Worm (Caenorhabditis elegans) whole organism, early embryonic: Measurements from ENCODE around the gene kgb-2.
A peak's percentile ranks its signal among the peaks of the same experiment; 100 is the strongest.

Source experiments
- B0310.2 ChIP-seq: sonication (generic microtip); optimal IDR thresholded peaks from 2 replicates; lab custom pipeline; 2016; ENCODE audit warnings: mild to moderate bottlenecking, missing genetic modification characterization, missing compliant biosample characterization
- F13C5.2 ChIP-seq: sonication (generic microtip); optimal IDR thresholded peaks from 2 replicates; lab custom pipeline; 2017; ENCODE audit warnings: mild to moderate bottlenecking, missing genetic modification characterization, inconsistent platforms, missing compliant biosample characterization
- aly-1 ChIP-seq: sonication (generic microtip); optimal IDR thresholded peaks from 2 replicates; lab custom pipeline; 2016; ENCODE audit warnings: missing genetic modification characterization, missing compliant biosample characterization
- ama-1 ChIP-seq: fragments of 150-350 bp; optimal IDR thresholded peaks from 2 replicates; lab custom pipeline; 2014
- ceh-13 ChIP-seq: fragments of 200-800 bp; sonication (Bioruptor generic); optimal IDR thresholded peaks from 2 replicates; lab custom pipeline; 2018; ENCODE audit warnings: mild to moderate bottlenecking, missing genetic modification characterization, missing compliant biosample characterization
- ceh-36 ChIP-seq: sonication (generic microtip); optimal IDR thresholded peaks from 2 replicates; lab custom pipeline; 2016; ENCODE audit warnings: missing genetic modification characterization, inconsistent platforms, missing compliant biosample characterization
- ets-7 ChIP-seq: sonication (generic microtip); optimal IDR thresholded peaks from 2 replicates; lab custom pipeline; 2016; ENCODE audit warnings: missing genotype, missing genetic modification characterization, missing compliant biosample characterization
- flt-1 ChIP-seq: fragments of 200-800 bp; sonication (Bioruptor generic); IDR thresholded peaks from 2 replicates; pipeline ENCODE4 v1.3.6; 2022; ENCODE audit warnings: missing genetic modification characterization, missing compliant biosample characterization
- hmbx-1 ChIP-seq: sonication (generic microtip); optimal IDR thresholded peaks from 2 replicates; lab custom pipeline; 2016; ENCODE audit warnings: mild to moderate bottlenecking, missing genetic modification characterization, missing compliant biosample characterization
- hmg-4 ChIP-seq: fragments of 200-800 bp; sonication (Bioruptor generic); optimal IDR thresholded peaks from 2 replicates; lab custom pipeline; 2018; ENCODE audit warnings: mild to moderate bottlenecking, missing genetic modification characterization, missing compliant biosample characterization
- hnd-1 ChIP-seq: sonication (generic microtip); optimal IDR thresholded peaks from 2 replicates; lab custom pipeline; 2016; ENCODE audit warnings: missing genetic modification characterization, missing compliant biosample characterization
- pes-1 ChIP-seq: fragments of 200-800 bp; sonication (Bioruptor generic); IDR thresholded peaks from 2 replicates; pipeline ENCODE4 v1.3.6; 2022; ENCODE audit warnings: missing genetic modification reagents, missing genetic modification characterization, missing compliant biosample characterization
- scrt-1 ChIP-seq: fragments of 200-800 bp; sonication (Bioruptor generic); IDR thresholded peaks from 2 replicates; pipeline ENCODE4 v1.3.6; 2022; ENCODE audit warnings: missing genetic modification characterization, missing compliant biosample characterization
- sea-1 ChIP-seq: fragments of 200-800 bp; sonication (Bioruptor generic); conservative IDR thresholded peaks from 2 replicates; pipeline ENCODE4 v1.3.6; 2022; ENCODE audit warnings: missing genetic modification characterization, missing compliant biosample characterization
- tbx-11 ChIP-seq: fragments of 200-800 bp; sonication (Bioruptor generic); IDR thresholded peaks from 2 replicates; pipeline ENCODE4 v1.3.6; 2022; ENCODE audit warnings: missing genetic modification characterization, missing compliant biosample characterization
- tbx-37 ChIP-seq: fragments of 200-800 bp; sonication (Bioruptor generic); conservative IDR thresholded peaks from 2 replicates; pipeline ENCODE4 v1.3.6; 2022; ENCODE audit warnings: missing genetic modification reagents, missing genetic modification characterization, missing compliant biosample characterization
- tra-4 ChIP-seq: sonication (generic microtip); optimal IDR thresholded peaks from 2 replicates; lab custom pipeline; 2017; ENCODE audit warnings: missing genetic modification characterization, missing compliant biosample characterization

Gene kgb-2

DNA sequence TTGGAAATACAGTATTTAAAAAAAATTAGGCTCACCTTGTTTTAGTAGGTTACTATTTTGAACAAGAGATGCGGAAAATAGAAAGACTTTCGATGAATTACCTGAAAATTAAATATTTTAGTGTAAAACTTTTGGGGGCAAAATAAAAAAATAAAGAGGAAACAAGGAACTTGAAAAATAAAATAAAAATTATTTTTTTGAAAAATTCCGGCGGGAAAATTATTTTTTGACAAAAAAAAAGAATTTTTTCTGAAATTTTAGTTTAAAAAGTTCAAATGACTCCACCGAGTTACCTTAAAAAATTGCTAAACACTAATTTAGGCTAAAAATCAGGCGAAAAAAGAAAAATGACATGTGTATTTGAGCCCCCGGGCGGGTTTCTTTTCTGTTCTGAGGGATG is 18.0 kb downstream of the kgb-2 start, which contains the start of the genes cha-1 and unc-17:
Gene cha-1 (minus strand): TSS at position 101 of the 400 bp plus-strand sequence.
Gene unc-17 (minus strand): TSS at position 103 of the 400 bp plus-strand sequence.
- no peak for TF ChIP-seq ceh-13 (GFP tag; lab: Kevin White, UChicago)
- no peak for TF ChIP-seq F13C5.2
- TF ChIP-seq scrt-1 (GFP tag; lab: Robert Waterston, UW): no peak
- TF ChIP-seq ceh-36 (tag; lab: Kevin White, UChicago): no peak

- TF ChIP-seq flt-1 (GFP tag; lab: Robert Waterston, UW) (no peak), hmg-4 (GFP tag; lab: Kevin White, UChicago) (no peak), tra-4 (tag; lab: Kevin White, UChicago) (no peak), tbx-37 (GFP tag; lab: Robert Waterston, UW) (no peak), hmbx-1 (tag; lab: Kevin White, UChicago) (no peak), ceh-13 (GFP tag; lab: Kevin White, UChicago) (no peak), aly-1 (tag; lab: Kevin White, UChicago) (no peak), tbx-11 (GFP tag; lab: Robert Waterston, UW) (no peak), B0310.2 (tag; lab: Kevin White, UChicago) (no peak), pes-1 (GFP tag; lab: Robert Waterston, UW) (no peak), F13C5.2 (no peak), scrt-1 (GFP tag; lab: Robert Waterston, UW) (no peak), hnd-1 (tag; lab: Kevin White, UChicago) (no peak), sea-1 (GFP tag; lab: Robert Waterston, UW) (no peak), ets-7 (tag; lab: Kevin White, UChicago) (no peak), ceh-36 (tag; lab: Kevin White, UChicago) (no peak), ama-1 (lab: Kevin White, UChicago) (no peak)
Measured at ce11 chrIV:3626447-3626846, 19.9 kb downstream of the kgb-2 start.

ce11 chrIV:3628896-3629641 is 22.5 kb downstream of the kgb-2 start:
- no peak for TF ChIP-seq scrt-1 (GFP tag; lab: Robert Waterston, UW)
- TF ChIP-seq flt-1 (GFP tag; lab: Robert Waterston, UW): no peak
- no peak for TF ChIP-seq hnd-1 (tag; lab: Kevin White, UChicago)
- TF ChIP-seq tbx-37 (GFP tag; lab: Robert Waterston, UW): no peak
- TF ChIP-seq tbx-11 (GFP tag; lab: Robert Waterston, UW): no peak
- TF ChIP-seq ceh-13 (GFP tag; lab: Kevin White, UChicago): no peak
- no peak for TF ChIP-seq tra-4 (tag; lab: Kevin White, UChicago)
- no peak for TF ChIP-seq F13C5.2
- no peak for TF ChIP-seq sea-1 (GFP tag; lab: Robert Waterston, UW)
- TF ChIP-seq hmbx-1 (tag; lab: Kevin White, UChicago): no peak
- no peak for TF ChIP-seq B0310.2 (tag; lab: Kevin White, UChicago)
- TF ChIP-seq aly-1 (tag; lab: Kevin White, UChicago): no peak
- TF ChIP-seq pes-1 (GFP tag; lab: Robert Waterston, UW): no peak
- TF ChIP-seq ama-1 (lab: Kevin White, UChicago): no peak
- TF ChIP-seq ets-7 (tag; lab: Kevin White, UChicago): no peak
- no peak for TF ChIP-seq ceh-36 (tag; lab: Kevin White, UChicago)
- no peak for TF ChIP-seq hmg-4 (GFP tag; lab: Kevin White, UChicago)

ce11 chrIV:3632475-3632874 is 25.9 kb downstream of the kgb-2 start:
- TF ChIP-seq flt-1 (GFP tag; lab: Robert Waterston, UW) (no peak), pes-1 (GFP tag; lab: Robert Waterston, UW) (no peak), ceh-36 (tag; lab: Kevin White, UChicago) (no peak), scrt-1 (GFP tag; lab: Robert Waterston, UW) (no peak), ets-7 (tag; lab: Kevin White, UChicago) (no peak)

DNA sequence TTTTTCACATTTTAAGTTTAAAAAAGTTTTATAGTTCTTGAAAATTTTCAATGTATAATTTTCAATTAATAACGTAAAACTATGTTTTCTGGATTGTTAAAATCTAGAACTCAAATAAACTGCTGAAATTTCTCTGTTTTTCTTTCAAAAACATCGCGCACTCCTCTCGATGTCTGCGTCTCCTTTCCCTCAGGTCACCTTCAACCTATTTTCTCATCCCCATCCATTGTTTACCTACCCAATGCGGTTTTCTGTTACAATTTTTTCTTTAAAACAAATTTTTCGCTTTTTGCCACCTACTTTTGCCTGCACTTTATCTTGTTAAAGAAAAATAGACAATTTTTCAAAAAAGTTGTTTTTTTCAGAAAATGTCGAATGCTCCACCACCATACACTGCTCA is 26.7 kb downstream of the kgb-2 start, which contains the start of gene ZC416.2:
Gene ZC416.2 (plus strand): TSS at position 366 of the 400 bp plus-strand sequence.
- TF ChIP-seq tra-4 (tag; lab: Kevin White, UChicago) (no peak), ama-1 (lab: Kevin White, UChicago) (no peak), aly-1 (tag; lab: Kevin White, UChicago) (no peak), flt-1 (GFP tag; lab: Robert Waterston, UW) (no peak), F13C5.2 (no peak), tbx-37 (GFP tag; lab: Robert Waterston, UW) (no peak), scrt-1 (GFP tag; lab: Robert Waterston, UW) (no peak), hnd-1 (tag; lab: Kevin White, UChicago) (no peak), B0310.2 (tag; lab: Kevin White, UChicago) (no peak)

ce11 chrIV:3636528-3637129 is 30.0 kb downstream of the kgb-2 start, which contains the start of gene madf-9:
TSS of gene madf-9 (plus strand) at chrIV:3637079.
- TF ChIP-seq F13C5.2 (peak; percentile 30), hnd-1 (tag; lab: Kevin White, UChicago) (no peak), tbx-11 (GFP tag; lab: Robert Waterston, UW) (0 out of 2 replicates have a peak, but pooled peaks have one; percentile 21)
